Fruit fly (Drosophila melanogaster) whole organism, embryonic: ENCODE data around the gene Csas.

Experiments
- CG6854 ChIP-seq: fragments of 200-800 bp; sonication (Bioruptor generic); optimal IDR thresholded peaks from 3 replicates; lab custom pipeline; 2017; ENCODE audit warnings: missing biosample characterization, mild to moderate bottlenecking, missing genetic modification characterization
- CG8089 ChIP-seq: fragments of 200-800 bp; sonication (Bioruptor generic); optimal IDR thresholded peaks from 3 replicates; lab custom pipeline; 2016; ENCODE audit warnings: missing biosample characterization, missing genetic modification characterization
- CG8388 ChIP-seq: fragments of 200-800 bp; sonication (Bioruptor generic); optimal IDR thresholded peaks from 2 replicates; lab custom pipeline; 2019; ENCODE audit warnings: missing biosample characterization, mild to moderate bottlenecking, missing genetic modification characterization, moderate library complexity
- Dbx ChIP-seq: fragments of 200-800 bp; sonication (Bioruptor generic); IDR thresholded peaks from 3 replicates; pipeline ENCODE4 v1.3.6; 2022; ENCODE audit warnings: missing biosample characterization, missing genetic modification characterization
- ftz-f1 ChIP-seq: fragments of 200-800 bp; sonication (Bioruptor generic); optimal IDR thresholded peaks from 2 replicates; lab custom pipeline; 2016; ENCODE audit warnings: missing biosample characterization, missing genetic modification characterization
- klu ChIP-seq: fragments of 200-800 bp; sonication (Bioruptor generic); IDR thresholded peaks from 2 replicates; pipeline ENCODE4 v1.3.6; 2022; ENCODE audit warnings: missing biosample characterization, missing genetic modification characterization
- lbe ChIP-seq: fragments of 200-800 bp; sonication (Bioruptor generic); optimal IDR thresholded peaks from 2 replicates; lab custom pipeline; 2016; ENCODE audit warnings: missing biosample characterization, mild to moderate bottlenecking, missing genetic modification characterization
- usp ChIP-seq: fragments of >200 bp; optimal IDR thresholded peaks from 2 replicates; lab custom pipeline; 2017; ENCODE audit warnings: missing biosample characterization, missing genetic modification characterization
- wek ChIP-seq: fragments of 200-800 bp; sonication (Bioruptor generic); optimal IDR thresholded peaks from 3 replicates; lab custom pipeline; 2018; ENCODE audit warnings: missing biosample characterization, mild to moderate bottlenecking, missing genetic modification characterization, moderate library complexity

dm6 chr3L:19951035-19951434, 37.8 kb downstream of the Csas start, which contains the start of gene CG32219:
- TF ChIP-seq klu (GFP tag; lab: Robert Waterston, UW): no peak
- TF ChIP-seq CG6854 (GFP tag; lab: Kevin White, UChicago): no peak
- no peak for TF ChIP-seq CG8089 (GFP tag; lab: Kevin White, UChicago)
- no peak for TF ChIP-seq Dbx (GFP tag; lab: Robert Waterston, UW)
- TF ChIP-seq ftz-f1 (GFP tag; lab: Kevin White, UChicago): no peak
- TF ChIP-seq CG8388 (GFP tag; lab: Kevin White, UChicago): no peak
- TF ChIP-seq usp: no peak
- no peak for TF ChIP-seq lbe (GFP tag; lab: Kevin White, UChicago)
- no peak for TF ChIP-seq wek (GFP tag; lab: Kevin White, UChicago)
